Worm (Caenorhabditis elegans) whole organism, midembryonic: ENCODE results near the gene B0457.4.

Experiments used
- T22C8.4 ChIP-seq: fragments of 200-800 bp; sonication (Bioruptor generic); IDR thresholded peaks from 2 replicates; pipeline ENCODE4 v1.3.6; 2022; ENCODE audit warnings: missing genetic modification characterization, missing compliant biosample characterization
- cog-1 ChIP-seq: sonication (generic microtip); optimal IDR thresholded peaks from 2 replicates; lab custom pipeline; 2016; ENCODE audit warnings: missing genetic modification characterization, missing compliant biosample characterization
- flt-1 ChIP-seq: fragments of 200-800 bp; sonication (Bioruptor generic); IDR thresholded peaks from 2 replicates; pipeline ENCODE4 v1.3.6; 2022; ENCODE audit warnings: missing genetic modification characterization, missing compliant biosample characterization
- klf-2 ChIP-seq: fragments of 200-800 bp; sonication (Bioruptor generic); conservative IDR thresholded peaks from 2 replicates; pipeline ENCODE4 v1.3.6; 2022; ENCODE audit warnings: missing genetic modification reagents, missing genetic modification characterization, missing compliant biosample characterization
- med-1 ChIP-seq: sonication (generic microtip); optimal IDR thresholded peaks from 2 replicates; lab custom pipeline; 2017; ENCODE audit warnings: missing genetic modification characterization, mild to moderate bottlenecking, missing compliant biosample characterization, antibody characterized with exemption, missing genetic modification reagents; ENCODE audit not compliant: insufficient read depth
- ref-1 ChIP-seq: fragments of 200-800 bp; sonication (Bioruptor generic); conservative IDR thresholded peaks from 2 replicates; pipeline ENCODE4 v1.3.6; 2022; ENCODE audit warnings: missing genetic modification reagents, missing genetic modification characterization, missing compliant biosample characterization
- tab-1 ChIP-seq: fragments of 200-800 bp; sonication (Bioruptor generic); IDR thresholded peaks from 2 replicates; pipeline ENCODE4 v1.3.6; 2022; ENCODE audit warnings: missing genetic modification characterization, missing compliant biosample characterization
- ztf-23 ChIP-seq: fragments of 200-800 bp; sonication (Bioruptor generic); IDR thresholded peaks from 2 replicates; pipeline ENCODE4 v1.3.6; 2022; ENCODE audit warnings: missing genetic modification reagents, missing genetic modification characterization, missing compliant biosample characterization
- ztf-29 ChIP-seq: fragments of 200-800 bp; sonication (Bioruptor generic); IDR thresholded peaks from 2 replicates; pipeline ENCODE4 v1.3.6; 2022; ENCODE audit warnings: missing genetic modification reagents, missing genetic modification characterization, missing compliant biosample characterization

ce11 chrII:8884262-8884949 lies 27.4 kb downstream of the B0457.4 start, which contains the start of the genes T07D4.5 and ddx-19:
- no peak for TF ChIP-seq cog-1 (tag; lab: Kevin White, UChicago)
- no peak for TF ChIP-seq T22C8.4 (GFP tag; lab: Robert Waterston, UW)
- TF ChIP-seq ztf-29: no peak
- no peak for TF ChIP-seq med-1
- no peak for TF ChIP-seq tab-1 (GFP tag; lab: Robert Waterston, UW)
- no peak for TF ChIP-seq klf-2 (GFP tag; lab: Robert Waterston, UW)
- TF ChIP-seq ztf-23 (GFP tag; lab: Robert Waterston, UW): no peak
- TF ChIP-seq ref-1 (GFP tag; lab: Robert Waterston, UW): no peak
- no peak for TF ChIP-seq flt-1
